Fruit fly (Drosophila melanogaster): ENCODE measurements around the gene rod.
A peak's percentile ranks its signal among the peaks of the same experiment; 100 is the strongest.

Gene rod

DNA sequence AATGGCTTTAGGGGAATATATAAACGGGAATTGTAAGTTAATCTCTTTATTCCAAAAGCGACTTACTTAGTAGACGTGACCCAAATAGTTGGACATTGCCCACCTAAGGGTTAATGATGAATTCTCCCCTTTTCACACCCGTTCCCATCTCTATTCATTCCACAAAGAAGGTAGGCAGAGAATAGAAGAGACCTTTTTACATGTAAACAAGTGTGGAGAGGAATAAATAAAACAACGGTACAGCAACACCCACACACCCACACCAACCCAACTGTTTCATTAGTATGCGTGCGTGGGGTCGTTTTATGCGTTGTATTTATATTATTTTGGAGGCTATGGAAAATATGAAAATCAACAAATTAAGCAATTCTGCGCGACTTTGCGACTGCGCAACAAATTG lies 27.3 kb downstream of the rod start (continued):
- no peak for TF ChIP-seq scrt (GFP tag; optimal IDR thresholded peaks at IDR 0.05)
- no peak for TF ChIP-seq CG14050 (GFP tag; IDR thresholded peaks at IDR 0.05)
- TF ChIP-seq E2f2 (GFP tag; IDR thresholded peaks at IDR 0.05): no peak
- no peak for TF ChIP-seq Dbx (GFP tag; IDR thresholded peaks at IDR 0.05)
- TF ChIP-seq CG8359 (GFP tag; optimal IDR thresholded peaks at IDR 0.05; ENCODE audit: borderline replicate concordance): no peak
- TF ChIP-seq sug (tag; optimal IDR thresholded peaks at IDR 0.05): peak; percentile 39
- peak; percentile 43 for TF ChIP-seq Kr (GFP tag; optimal IDR thresholded peaks at IDR 0.05)
- TF ChIP-seq CG9817 (tag; optimal IDR thresholded peaks at IDR 0.05): peak; percentile 1
- peak in 1 of 2 experiments; percentile 53 for TF ChIP-seq eve (GFP tag; optimal IDR thresholded peaks at IDR 0.05)
- TF ChIP-seq B-H2 (GFP tag; optimal IDR thresholded peaks at IDR 0.05): peak; percentile 56
- peak; percentile 30 for TF ChIP-seq cwo (GFP tag; optimal IDR thresholded peaks at IDR 0.05)
- TF ChIP-seq CG11085 (GFP tag; IDR thresholded peaks at IDR 0.05): no peak
- TF ChIP-seq sim (GFP tag; IDR thresholded peaks at IDR 0.05): no peak
- TF ChIP-seq CG13624 (GFP tag; optimal IDR thresholded peaks at IDR 0.05): peak; percentile 50
- no peak for TF ChIP-seq CG30431 (GFP tag; optimal IDR thresholded peaks at IDR 0.05)
- TF ChIP-seq CG33213 (GFP tag; optimal IDR thresholded peaks at IDR 0.05): no peak
- TF ChIP-seq C15 (GFP tag; IDR thresholded peaks at IDR 0.05): no peak
- TF ChIP-seq ATbp (GFP tag; optimal IDR thresholded peaks at IDR 0.05): peak; percentile 45
- TF ChIP-seq CG10979 (tag; optimal IDR thresholded peaks at IDR 0.05): no peak
- no peak for TF ChIP-seq chn (GFP tag; optimal IDR thresholded peaks at IDR 0.05)
- no peak for TF ChIP-seq pho (GFP tag; optimal IDR thresholded peaks at IDR 0.05)
- peak; percentile 29 for TF ChIP-seq CG13296 (GFP tag; optimal IDR thresholded peaks at IDR 0.05)
- TF ChIP-seq lov (optimal IDR thresholded peaks at IDR 0.05): no peak
- TF ChIP-seq lov (GFP tag; IDR thresholded peaks at IDR 0.05): no peak
- no peak for TF ChIP-seq CG18262 (tag; optimal IDR thresholded peaks at IDR 0.05)
- no peak for TF ChIP-seq CG9609 (GFP tag; optimal IDR thresholded peaks at IDR 0.05)
- TF ChIP-seq CG6689 (GFP tag; IDR thresholded peaks at IDR 0.05): no peak
- TF ChIP-seq stc (GFP tag; IDR thresholded peaks at IDR 0.05): no peak
- TF ChIP-seq lbe (GFP tag; optimal IDR thresholded peaks at IDR 0.05): no peak
- TF ChIP-seq sens (GFP tag): peak; percentile 35
- TF ChIP-seq ranshi (GFP tag; IDR thresholded peaks at IDR 0.05): no peak
- TF ChIP-seq mirr (GFP tag; optimal IDR thresholded peaks at IDR 0.05): no peak
- no peak for TF ChIP-seq fd102C (GFP tag; optimal IDR thresholded peaks at IDR 0.05)
- TF ChIP-seq CG10565 (GFP tag; optimal IDR thresholded peaks at IDR 0.05): no peak
- TF ChIP-seq NFAT (GFP tag; IDR thresholded peaks at IDR 0.05): no peak
- TF ChIP-seq nmo (GFP tag; optimal IDR thresholded peaks at IDR 0.05): no peak
- no peak for TF ChIP-seq ken (GFP tag; IDR thresholded peaks at IDR 0.05)
- no peak for TF ChIP-seq dimm (GFP tag; IDR thresholded peaks at IDR 0.05)
- no peak for TF ChIP-seq CG2889 (GFP tag; IDR thresholded peaks at IDR 0.05)
- TF ChIP-seq CG8089 (GFP tag; optimal IDR thresholded peaks at IDR 0.05): no peak
- no peak for TF ChIP-seq CG11696 (GFP tag; IDR thresholded peaks at IDR 0.05)
- TF ChIP-seq CG12104 (GFP tag; optimal IDR thresholded peaks at IDR 0.05): peak; percentile 21
- peak; percentile 28 for TF ChIP-seq CG2120 (GFP tag; optimal IDR thresholded peaks at IDR 0.05)
- no peak for TF ChIP-seq shn (GFP tag; optimal IDR thresholded peaks at IDR 0.05)
- TF ChIP-seq hb (GFP tag; IDR thresholded peaks at IDR 0.05; ENCODE audit: partially characterized antibody): no peak
- peak; percentile 9 for TF ChIP-seq CG11723 (GFP tag; optimal IDR thresholded peaks at IDR 0.05)
- TF ChIP-seq CG18599 (GFP tag; optimal IDR thresholded peaks at IDR 0.05): peak; percentile 32
- no peak for TF ChIP-seq CG8290 (GFP tag; optimal IDR thresholded peaks at IDR 0.05)
- peak in 1 of 2 experiments; percentile 17 for TF ChIP-seq CG8290 (tag; optimal IDR thresholded peaks at IDR 0.05)
- TF ChIP-seq HLHmδ (GFP tag; optimal IDR thresholded peaks at IDR 0.05): no peak
- TF ChIP-seq oc (tag; optimal IDR thresholded peaks at IDR 0.05): no peak
- peak; percentile 30 for TF ChIP-seq Hmr (GFP tag; optimal IDR thresholded peaks at IDR 0.05)
- TF ChIP-seq Neu2 (GFP tag; optimal IDR thresholded peaks at IDR 0.05; ENCODE audit: borderline replicate concordance): no peak

Measured in whole organism, embryonic.